Worm (Caenorhabditis elegans) whole organism, L3 larva: Measurements from ENCODE around the gene pgp-1.

Source experiments
- R02D3.7 ChIP-seq: fragments of 150-350 bp; optimal IDR thresholded peaks from 2 replicates; lab custom pipeline; 2014; ENCODE audit warnings: missing biosample characterization, missing genetic modification characterization
- ama-1 ChIP-seq: fragments of 150-350 bp; optimal IDR thresholded peaks from 2 replicates; lab custom pipeline; 2018
- egl-5 ChIP-seq: fragments of 150-350 bp; optimal IDR thresholded peaks from 2 replicates; lab custom pipeline; 2017; ENCODE audit warnings: missing biosample characterization, missing genetic modification reagents, missing genetic modification characterization, inconsistent platforms
- elt-1 ChIP-seq: fragments of 150-350 bp; optimal IDR thresholded peaks from 2 replicates; lab custom pipeline; 2014; ENCODE audit warnings: missing biosample characterization, missing genetic modification characterization
- lin-15B ChIP-seq: fragments of 150-350 bp; optimal IDR thresholded peaks from 2 replicates; lab custom pipeline; 2014; ENCODE audit warnings: missing biosample characterization, missing genetic modification characterization
- lin-39 ChIP-seq: fragments of 150-350 bp; optimal IDR thresholded peaks from 2 replicates; lab custom pipeline; 2018; ENCODE audit warnings: missing biosample characterization, missing genetic modification reagents, missing genetic modification characterization
- mml-1 ChIP-seq: fragments of 150-350 bp; sonication (generic microtip); optimal IDR thresholded peaks from 3 replicates; lab custom pipeline; 2014; ENCODE audit warnings: missing biosample characterization, missing genetic modification characterization
- nfya-1 ChIP-seq: sonication (generic microtip); optimal IDR thresholded peaks from 2 replicates; lab custom pipeline; 2017; ENCODE audit warnings: missing genetic modification characterization, mild to moderate bottlenecking, missing compliant biosample characterization, antibody characterized with exemption, moderate library complexity; ENCODE audit not compliant: insufficient read depth
- nhr-11 ChIP-seq: fragments of 150-350 bp; optimal IDR thresholded peaks from 2 replicates; lab custom pipeline; 2014; ENCODE audit warnings: missing biosample characterization, missing genetic modification characterization
- nhr-23 ChIP-seq: fragments of 150-350 bp; optimal IDR thresholded peaks from 2 replicates; lab custom pipeline; 2014; ENCODE audit warnings: missing biosample characterization, missing genetic modification reagents, missing genetic modification characterization
- nhr-237 ChIP-seq: fragments of 150-350 bp; optimal IDR thresholded peaks from 2 replicates; lab custom pipeline; 2014; ENCODE audit warnings: missing biosample characterization, missing genetic modification characterization
- pqm-1 ChIP-seq: fragments of 150-350 bp; optimal IDR thresholded peaks from 2 replicates; lab custom pipeline; 2017; ENCODE audit warnings: missing biosample characterization, missing genetic modification characterization, inconsistent platforms
- tbx-2 ChIP-seq: sonication (generic microtip); optimal IDR thresholded peaks from 2 replicates; lab custom pipeline; 2016; ENCODE audit warnings: mild to moderate bottlenecking, missing genetic modification characterization, missing compliant biosample characterization
- unc-62 ChIP-seq: fragments of 150-350 bp; sonication (generic microtip); optimal IDR thresholded peaks from 4 replicates; lab custom pipeline; 2014; ENCODE audit warnings: missing biosample characterization, missing genetic modification reagents, missing genetic modification characterization

ce11 chrIV:12549014-12549413, 50.0 kb downstream of the pgp-1 start:
- TF ChIP-seq pqm-1 (tag; lab: Kevin White, UChicago) (no peak), ama-1 (lab: Kevin White, UChicago) (no peak), nhr-237 (no peak), R02D3.7 (tag; lab: Kevin White, UChicago) (no peak), tbx-2 (no peak), nfya-1 (tag; lab: Kevin White, UChicago) (no peak), elt-1 (tag; lab: Kevin White, UChicago) (no peak), lin-39 (tag; lab: Kevin White, UChicago) (no peak), egl-5 (tag; lab: Kevin White, UChicago) (no peak), mml-1 (tag; lab: Kevin White, UChicago) (no peak), unc-62 (GFP tag; lab: Kevin White, UChicago) (no peak), nhr-11 (no peak), nhr-23 (tag; lab: Kevin White, UChicago) (no peak), lin-15B (tag; lab: Kevin White, UChicago) (no peak)
